Fruit fly (Drosophila melanogaster) ovary, adult (tissue): Measurements from ENCODE around the gene CG13850.
A peak's percentile ranks its signal among the peaks of the same experiment; 100 is the strongest.

Experiments
- CG17801 ChIP-seq: fragments of 200-800 bp; optimal IDR thresholded peaks from 2 replicates; lab custom pipeline; 2019; ENCODE audit warnings: missing biosample characterization, mild to moderate bottlenecking, missing genetic modification characterization, moderate library complexity; ENCODE audit not compliant: partially characterized antibody

The CG13850 gene

DNA sequence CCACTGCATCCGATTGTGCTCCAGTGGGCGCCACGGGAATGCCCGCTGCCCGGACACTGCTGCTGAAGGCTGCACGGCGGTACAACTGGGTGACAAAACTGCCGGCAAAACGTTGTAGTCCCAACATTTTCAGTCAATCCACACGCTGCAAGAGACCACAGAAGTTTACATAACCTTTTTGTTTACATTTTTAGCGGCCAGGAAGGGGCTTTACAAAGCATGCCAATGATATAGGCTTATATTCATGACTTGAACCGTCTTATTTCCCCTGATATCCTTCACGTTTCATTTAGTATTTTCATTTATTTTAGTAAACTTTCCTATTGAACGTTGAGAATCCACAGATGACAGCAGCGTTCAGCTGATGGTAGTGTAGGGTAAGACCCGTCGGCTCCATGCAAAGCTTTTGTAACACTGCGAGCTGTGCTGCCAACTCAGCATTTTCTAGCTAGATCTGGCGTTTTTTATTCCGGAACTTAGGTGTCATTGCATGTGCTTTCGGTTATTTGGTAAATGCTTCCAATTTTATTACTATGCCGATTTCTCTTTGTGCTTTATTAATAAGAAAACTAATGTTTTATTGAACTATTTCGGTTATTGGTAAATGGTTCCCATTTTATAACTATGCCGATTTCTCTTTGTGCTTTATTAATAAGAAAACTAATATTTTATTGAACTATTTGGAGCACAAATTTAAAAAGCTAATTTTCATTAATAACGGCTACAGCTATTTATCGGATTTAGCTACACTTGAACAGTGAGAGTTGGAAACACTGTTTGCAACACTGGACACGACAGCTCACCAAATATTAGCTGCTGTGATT lies at the start of gene CG13850, which contains the start of gene lqfR:
TSS of gene CG13850 (minus strand) at position 379 of the 824 bp plus-strand sequence.
TSS of gene lqfR (plus strand) at position 765 of the 824 bp plus-strand sequence.
- peak; percentile 50 for TF ChIP-seq CG17801 (GFP tag; lab: Kevin White, UChicago)

dm6 chr3R:22456007-22456406 lies 45.3 kb upstream of the CG13850 start:
- no peak for TF ChIP-seq CG17801 (GFP tag; lab: Kevin White, UChicago)

- no peak for TF ChIP-seq CG17801 (GFP tag; lab: Kevin White, UChicago)
Observed at dm6 chr3R:22455335-22455985, 44.7 kb upstream of the CG13850 start.

DNA sequence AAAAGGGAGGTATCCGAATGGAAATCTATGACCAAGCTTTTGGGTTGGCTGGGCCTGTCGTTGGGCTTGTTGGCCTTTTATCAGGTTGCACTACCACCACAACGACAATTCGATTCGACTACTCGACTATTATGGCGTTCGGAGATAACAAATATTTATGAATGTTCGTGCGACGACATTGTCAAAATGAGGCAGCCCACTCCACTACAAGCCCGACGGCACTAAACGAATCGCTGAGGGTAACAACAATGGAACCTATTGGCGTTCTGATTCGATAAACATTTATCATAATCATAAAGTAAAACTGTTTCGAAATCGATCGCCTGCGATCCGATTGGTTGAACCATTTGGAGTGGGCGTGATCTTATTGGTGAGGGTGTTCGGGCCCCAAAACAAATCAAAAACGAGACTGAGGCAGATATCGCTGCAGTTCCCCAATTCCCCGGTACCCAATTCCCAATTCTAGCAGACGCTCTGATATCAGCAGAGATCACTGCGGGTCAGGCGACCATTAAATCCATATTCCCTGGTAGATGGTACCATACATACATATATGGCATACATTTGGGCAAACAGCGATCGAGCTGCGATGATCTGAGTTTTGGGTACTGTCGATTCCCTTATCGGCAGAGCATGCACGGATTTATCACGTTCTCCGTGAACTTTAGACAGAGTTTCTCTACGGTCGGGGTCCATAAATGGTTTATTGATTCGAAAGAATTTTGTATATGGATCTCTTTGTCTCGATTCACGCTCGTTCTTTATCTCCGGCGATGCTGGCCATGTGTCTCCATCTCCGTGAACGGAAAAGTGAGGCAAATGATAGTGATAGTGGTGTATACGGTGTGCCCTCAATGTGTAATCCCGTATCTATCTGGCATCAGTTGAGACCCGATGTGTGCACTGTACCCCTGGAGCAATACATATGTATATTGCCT lies 44.0 kb upstream of the CG13850 start:
- no peak for TF ChIP-seq CG17801 (GFP tag; lab: Kevin White, UChicago)

DNA sequence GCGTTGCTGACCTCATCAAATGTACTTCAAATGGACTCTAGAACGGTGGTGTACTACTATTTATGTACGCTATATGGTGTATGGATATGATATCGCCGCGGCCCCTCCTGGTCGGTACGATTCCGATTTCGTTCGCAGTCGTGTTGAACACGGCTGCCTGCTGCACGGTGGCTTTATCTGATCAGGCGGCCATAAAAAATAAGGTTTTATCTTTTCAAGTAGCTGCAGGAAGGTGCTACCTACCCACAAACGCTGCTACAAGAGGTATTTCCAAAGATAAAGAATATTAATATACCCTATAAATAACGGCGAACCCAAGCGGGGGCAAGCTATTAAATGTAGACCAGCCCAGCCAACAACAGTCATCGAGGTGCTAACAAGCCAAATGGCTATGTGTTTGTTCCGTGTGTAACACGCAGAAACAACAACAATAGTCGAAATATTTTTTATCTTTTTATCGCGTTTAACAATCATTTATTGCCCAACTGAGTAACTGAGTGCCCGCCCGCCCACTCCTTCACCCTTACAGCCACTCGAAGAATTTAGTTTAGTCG lies 39.2 kb upstream of the CG13850 start:
- no peak for TF ChIP-seq CG17801 (GFP tag; lab: Kevin White, UChicago)

- peak; percentile 22 for TF ChIP-seq CG17801 (GFP tag; lab: Kevin White, UChicago)
Observed at dm6 chr3R:22447874-22448254, 37.1 kb upstream of the CG13850 start, which contains the start of gene CG34376. CG34376 (plus strand) TSS chr3R:22448099.

dm6 chr3R:22447195-22447873 lies 36.6 kb upstream of the CG13850 start, which contains the start of gene CG34288:
CG34288 (minus strand) TSS chr3R:22447263.
- TF ChIP-seq CG17801 (GFP tag; lab: Kevin White, UChicago): no peak

DNA sequence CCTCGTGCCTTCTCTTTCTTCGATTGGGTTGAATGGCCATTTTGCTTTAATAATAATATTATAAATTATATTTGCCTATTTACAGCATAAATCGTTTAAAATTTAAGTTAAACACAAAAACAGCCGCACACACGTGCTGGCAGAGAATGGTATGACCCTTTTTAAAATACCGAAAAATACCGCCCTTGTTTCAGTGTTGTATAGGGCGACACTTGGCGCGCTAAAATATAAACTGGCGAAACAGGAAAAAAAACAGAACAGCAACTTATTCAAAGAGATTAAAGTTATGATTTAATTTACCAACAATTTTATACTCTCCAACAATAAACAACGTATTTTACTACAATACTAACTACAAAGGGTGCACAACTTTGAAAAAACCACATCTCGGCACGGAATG lies 35.8 kb upstream of the CG13850 start, which contains the start of gene CG12499:
TSS of gene CG12499 (minus strand) at position 95 of the 400 bp plus-strand sequence.
- TF ChIP-seq CG17801 (GFP tag; lab: Kevin White, UChicago): no peak

DNA sequence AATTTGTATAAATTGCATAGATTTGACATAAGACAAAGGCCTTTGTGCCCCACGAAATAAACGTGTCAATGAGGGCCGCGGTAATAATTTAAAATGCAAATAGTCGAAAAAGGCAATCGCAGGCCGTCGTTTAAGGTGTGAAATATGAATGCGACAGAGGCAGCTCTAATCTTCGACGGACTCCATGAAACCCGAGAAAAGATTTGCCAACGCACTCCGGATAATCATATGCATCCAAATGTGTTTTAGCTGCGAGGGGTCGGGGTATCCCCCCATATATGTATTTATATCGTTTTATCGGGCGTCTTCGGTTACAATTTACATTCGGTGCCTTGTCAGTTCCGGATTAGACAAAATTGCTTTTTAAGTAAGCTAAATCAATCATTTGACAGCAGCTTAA lies 27.6 kb upstream of the CG13850 start:
- TF ChIP-seq CG17801 (GFP tag; lab: Kevin White, UChicago): no peak

DNA sequence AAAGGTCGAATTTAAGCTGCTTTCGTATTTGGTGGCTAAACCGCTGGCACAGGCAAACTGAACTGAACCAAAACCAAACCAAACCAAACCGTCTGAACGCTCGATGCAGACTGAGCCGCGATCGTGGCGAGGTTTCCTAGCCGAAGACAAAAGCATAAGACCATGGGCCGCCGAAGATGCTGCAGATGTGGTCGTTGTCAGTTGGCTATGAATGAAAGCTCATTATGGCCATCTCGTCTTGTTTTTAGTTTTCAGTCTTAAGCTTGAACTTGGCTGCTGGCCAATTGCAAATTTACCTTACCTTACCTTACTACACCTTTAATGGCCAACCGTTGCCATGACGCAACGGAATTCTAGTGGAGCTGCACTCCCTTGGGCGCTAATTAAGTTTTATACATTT lies 25.3 kb upstream of the CG13850 start, which contains the start of gene CG13847:
TSS of gene CG13847 (minus strand) at position 101 of the 400 bp plus-strand sequence.
- no peak for TF ChIP-seq CG17801 (GFP tag; lab: Kevin White, UChicago)

- TF ChIP-seq CG17801 (GFP tag; lab: Kevin White, UChicago): no peak
Observed at dm6 chr3R:22432200-22432804, 21.6 kb upstream of the CG13850 start.

dm6 chr3R:22424602-22425190 lies 14.0 kb upstream of the CG13850 start, which contains the start of gene pinta:
pinta (minus strand) TSS chr3R:22424929.
- TF ChIP-seq CG17801 (GFP tag; lab: Kevin White, UChicago): peak; percentile 57

- TF ChIP-seq CG17801 (GFP tag; lab: Kevin White, UChicago): no peak
Observed at dm6 chr3R:22423996-22424395, 13.3 kb upstream of the CG13850 start.
